Fruit fly (Drosophila melanogaster) whole organism, embryonic: ENCODE results near the gene gish.

ENCODE experiments used
- Aef1 ChIP-seq: fragments of 200-800 bp; sonication (Bioruptor generic); IDR thresholded peaks from 3 replicates; pipeline ENCODE4 v1.3.6; 2022; ENCODE audit warnings: missing biosample characterization, missing genetic modification characterization
- B-H2 ChIP-seq: fragments of 200-800 bp; sonication (Bioruptor generic); optimal IDR thresholded peaks from 2 replicates; lab custom pipeline; 2018; ENCODE audit warnings: missing biosample characterization, mild to moderate bottlenecking, missing genetic modification characterization
- Bteb2 ChIP-seq: fragments of 200-800 bp; sonication (Bioruptor generic); optimal IDR thresholded peaks from 2 replicates; lab custom pipeline; 2016; ENCODE audit warnings: missing biosample characterization, missing genetic modification characterization
- CG10431 ChIP-seq: fragments of 200-800 bp; sonication (Bioruptor generic); optimal IDR thresholded peaks from 3 replicates; lab custom pipeline; 2018; ENCODE audit warnings: missing biosample characterization, mild to moderate bottlenecking, missing genetic modification characterization
- CG10654 ChIP-seq: fragments of 200-800 bp; sonication (Bioruptor generic); optimal IDR thresholded peaks from 2 replicates; lab custom pipeline; 2016; ENCODE audit warnings: missing biosample characterization, missing genetic modification characterization
- CG10979 ChIP-seq: fragments of 200-800 bp; sonication (Bioruptor generic); optimal IDR thresholded peaks from 2 replicates; lab custom pipeline; 2018; ENCODE audit warnings: missing biosample characterization, mild to moderate bottlenecking, missing genetic modification characterization, moderate library complexity
- CG11093 ChIP-seq: fragments of 200-800 bp; sonication (Bioruptor generic); IDR thresholded peaks from 3 replicates; pipeline ENCODE4 v1.3.6; 2022; ENCODE audit warnings: missing biosample characterization, missing genetic modification characterization
- CG11695 ChIP-seq: fragments of 200-800 bp; sonication (Bioruptor generic); IDR thresholded peaks from 3 replicates; pipeline ENCODE4 v1.3.6; 2022; ENCODE audit warnings: missing biosample characterization, missing genetic modification characterization
- CG12071 ChIP-seq: fragments of 200-800 bp; sonication (Bioruptor generic); optimal IDR thresholded peaks from 3 replicates; lab custom pipeline; 2018; ENCODE audit warnings: missing biosample characterization, mild to moderate bottlenecking, missing genetic modification characterization
- CG12942 ChIP-seq: fragments of 200-800 bp; sonication (Bioruptor generic); optimal IDR thresholded peaks from 3 replicates; lab custom pipeline; 2016; ENCODE audit warnings: missing biosample characterization, missing genetic modification characterization
- CG13624 ChIP-seq: fragments of 200-800 bp; sonication (Bioruptor generic); optimal IDR thresholded peaks from 2 replicates; lab custom pipeline; 2016; ENCODE audit warnings: missing biosample characterization, missing genetic modification characterization
- CG14050 ChIP-seq: fragments of 200-800 bp; sonication (Bioruptor generic); IDR thresholded peaks from 3 replicates; pipeline ENCODE4 v1.3.6; 2022; ENCODE audit warnings: missing biosample characterization, missing genetic modification characterization
- CG14860 ChIP-seq: fragments of 200-800 bp; sonication (Bioruptor generic); IDR thresholded peaks from 3 replicates; pipeline ENCODE4 v1.3.6; 2022; ENCODE audit warnings: missing biosample characterization, missing genetic modification characterization; ENCODE audit not compliant: partially characterized antibody
- CG14965 ChIP-seq: fragments of 200-800 bp; sonication (Bioruptor generic); optimal IDR thresholded peaks from 2 replicates; lab custom pipeline; 2016; ENCODE audit warnings: missing biosample characterization, missing genetic modification characterization, borderline replicate concordance
- CG1529 ChIP-seq: fragments of 200-800 bp; sonication (Bioruptor generic); optimal IDR thresholded peaks from 3 replicates; lab custom pipeline; 2018; ENCODE audit warnings: missing biosample characterization, missing genetic modification characterization
- CG30403 ChIP-seq: fragments of 200-800 bp; sonication (Bioruptor generic); optimal IDR thresholded peaks from 3 replicates; lab custom pipeline; 2016; ENCODE audit warnings: missing biosample characterization, missing genetic modification characterization
- CG34224 ChIP-seq: fragments of 200-800 bp; sonication (Bioruptor generic); IDR thresholded peaks from 3 replicates; pipeline ENCODE4 v1.3.6; 2022; ENCODE audit warnings: missing biosample characterization, missing genetic modification characterization; ENCODE audit not compliant: partially characterized antibody
- CG4424 ChIP-seq: fragments of 200-800 bp; sonication (Bioruptor generic); optimal IDR thresholded peaks from 3 replicates; lab custom pipeline; 2016; ENCODE audit warnings: missing biosample characterization, missing genetic modification characterization
- CG4707 ChIP-seq: fragments of 200-800 bp; sonication (Bioruptor generic); optimal IDR thresholded peaks from 2 replicates; lab custom pipeline; 2018; ENCODE audit warnings: missing biosample characterization, mild to moderate bottlenecking, missing genetic modification characterization, moderate library complexity
- CG4854 ChIP-seq: fragments of 200-800 bp; sonication (Bioruptor generic); optimal IDR thresholded peaks from 2 replicates; lab custom pipeline; 2016; ENCODE audit warnings: missing biosample characterization, missing genetic modification characterization, inconsistent platforms
- CG5245 ChIP-seq: fragments of 200-800 bp; sonication (Bioruptor generic); optimal IDR thresholded peaks from 3 replicates; lab custom pipeline; 2016; ENCODE audit warnings: missing biosample characterization, missing genetic modification characterization
- CG6854 ChIP-seq: fragments of 200-800 bp; sonication (Bioruptor generic); optimal IDR thresholded peaks from 3 replicates; lab custom pipeline; 2017; ENCODE audit warnings: missing biosample characterization, mild to moderate bottlenecking, missing genetic modification characterization
- CG7745 ChIP-seq: fragments of 200-800 bp; sonication (Bioruptor generic); optimal IDR thresholded peaks from 2 replicates; lab custom pipeline; 2018; ENCODE audit warnings: missing biosample characterization, mild to moderate bottlenecking, missing genetic modification characterization, moderate library complexity
- CkIIα-i1 ChIP-seq: fragments of 200-800 bp; sonication (Bioruptor generic); IDR thresholded peaks from 2 replicates; pipeline ENCODE4 v1.3.6; 2022; ENCODE audit warnings: missing biosample characterization, missing genetic modification characterization
- Gsc ChIP-seq: fragments of 200-800 bp; sonication (Bioruptor generic); IDR thresholded peaks from 2 replicates; pipeline ENCODE4 v1.3.6; 2022; ENCODE audit warnings: missing biosample characterization, missing genetic modification characterization
- Jarid2 ChIP-seq: fragments of 200-800 bp; sonication (Bioruptor generic); optimal IDR thresholded peaks from 3 replicates; lab custom pipeline; 2017; ENCODE audit warnings: mild to moderate bottlenecking, missing biosample characterization, missing genetic modification reagents, missing genetic modification characterization
- NFAT ChIP-seq: fragments of 200-800 bp; sonication (Bioruptor generic); IDR thresholded peaks from 2 replicates; pipeline ENCODE4 v1.3.6; 2022; ENCODE audit warnings: missing biosample characterization, missing genetic modification characterization
- Ravus ChIP-seq: fragments of 200-800 bp; sonication (Bioruptor generic); IDR thresholded peaks from 2 replicates; pipeline ENCODE4 v1.3.6; 2022; ENCODE audit warnings: missing biosample characterization, missing genetic modification characterization
- Rfx ChIP-seq: fragments of 200-800 bp; sonication (Bioruptor generic); IDR thresholded peaks from 2 replicates; pipeline ENCODE4 v1.3.6; 2022; ENCODE audit warnings: missing biosample characterization, missing genetic modification characterization
- Sox102F ChIP-seq: fragments of 200-800 bp; sonication (Bioruptor generic); optimal IDR thresholded peaks from 2 replicates; lab custom pipeline; 2018; ENCODE audit warnings: missing biosample characterization, mild to moderate bottlenecking, missing genetic modification characterization, moderate library complexity
- Ssrp ChIP-seq: fragments of 200-800 bp; sonication (Bioruptor generic); optimal IDR thresholded peaks from 2 replicates; lab custom pipeline; 2018; ENCODE audit warnings: missing biosample characterization, mild to moderate bottlenecking, missing genetic modification characterization, moderate library complexity
- Xbp1 ChIP-seq: fragments of 200-800 bp; sonication (Bioruptor generic); optimal IDR thresholded peaks from 3 replicates; lab custom pipeline; 2016; ENCODE audit warnings: missing biosample characterization, mild to moderate bottlenecking, missing genetic modification characterization
- abd-A ChIP-seq: fragments of 200-800 bp; sonication (Bioruptor generic); optimal IDR thresholded peaks from 3 replicates; lab custom pipeline; 2019; ENCODE audit warnings: missing biosample characterization, mild to moderate bottlenecking, missing genetic modification characterization, moderate library complexity
- bcd ChIP-seq: fragments of 200-800 bp; sonication (Bioruptor generic); optimal IDR thresholded peaks from 2 replicates; lab custom pipeline; 2017; ENCODE audit warnings: missing biosample characterization, mild to moderate bottlenecking, missing genetic modification characterization
- cad ChIP-seq: fragments of >200 bp; optimal IDR thresholded peaks from 2 replicates; lab custom pipeline; 2017; ENCODE audit warnings: missing biosample characterization, missing genetic modification characterization
- cas ChIP-seq: fragments of 200-800 bp; sonication (Bioruptor generic); IDR thresholded peaks from 2 replicates; pipeline ENCODE4 v1.3.6; 2022; ENCODE audit warnings: missing biosample characterization, missing genetic modification characterization
- danr ChIP-seq: fragments of 200-800 bp; sonication (Bioruptor generic); IDR thresholded peaks from 2 replicates; pipeline ENCODE4 v1.3.6; 2022; ENCODE audit warnings: missing biosample characterization, missing genetic modification characterization
- dm ChIP-seq: fragments of 200-800 bp; sonication (Bioruptor generic); optimal IDR thresholded peaks from 3 replicates; lab custom pipeline; 2016; ENCODE audit warnings: missing biosample characterization, missing genetic modification characterization
- ems ChIP-seq: fragments of 200-800 bp; sonication (Bioruptor generic); optimal IDR thresholded peaks from 3 replicates; lab custom pipeline; 2016; ENCODE audit warnings: missing biosample characterization, missing genetic modification characterization
- eve ChIP-seq, 2 experiments: fragments of >200 bp; optimal IDR thresholded peaks; 2 replicates each; lab custom pipeline; 2017; ENCODE audit warnings: missing biosample characterization in 2 of 2, missing genetic modification characterization in 2 of 2
- gcm ChIP-seq: fragments of 200-800 bp; sonication (Bioruptor generic); optimal IDR thresholded peaks from 2 replicates; lab custom pipeline; 2019; ENCODE audit warnings: missing biosample characterization, mild to moderate bottlenecking, missing genetic modification characterization, moderate library complexity
- ham ChIP-seq: fragments of 200-800 bp; sonication (Bioruptor generic); IDR thresholded peaks from 2 replicates; pipeline ENCODE4 v1.3.6; 2022; ENCODE audit warnings: missing biosample characterization, missing genetic modification characterization
- her ChIP-seq: fragments of 200-800 bp; sonication (Bioruptor generic); optimal IDR thresholded peaks from 2 replicates; lab custom pipeline; 2016; ENCODE audit warnings: missing biosample characterization, missing genetic modification characterization
- mirr ChIP-seq: fragments of 200-800 bp; sonication (Bioruptor generic); optimal IDR thresholded peaks from 3 replicates; lab custom pipeline; 2018; ENCODE audit warnings: missing biosample characterization, mild to moderate bottlenecking, missing genetic modification characterization
- mld ChIP-seq: fragments of 200-800 bp; sonication (Bioruptor generic); IDR thresholded peaks from 3 replicates; pipeline ENCODE4 v1.3.6; 2022; ENCODE audit warnings: missing biosample characterization, missing genetic modification characterization; ENCODE audit not compliant: partially characterized antibody
- onecut ChIP-seq: fragments of 200-800 bp; sonication (Bioruptor generic); IDR thresholded peaks from 2 replicates; pipeline ENCODE4 v1.3.6; 2022; ENCODE audit warnings: missing biosample characterization, missing genetic modification characterization
- prd ChIP-seq, 3 experiments: fragments of >200 bp in 2 of 3; fragments of 200-800 bp in 1 of 3; sonication (Bioruptor generic) in 1 of 3; optimal IDR thresholded peaks in 2 of 3; IDR thresholded peaks in 1 of 3; 2 replicates in 2 of 3; 3 replicates in 1 of 3; pipeline versions ENCODE4 v1.3.6 to Lab custom; 2017 to 2022; ENCODE audit warnings: missing biosample characterization in 1 of 3, missing genetic modification characterization in 1 of 3
- sd ChIP-seq: fragments of 200-800 bp; sonication (Bioruptor generic); optimal IDR thresholded peaks from 3 replicates; lab custom pipeline; 2018; ENCODE audit warnings: missing biosample characterization, mild to moderate bottlenecking, missing genetic modification characterization, moderate library complexity
- ssp ChIP-seq: fragments of 200-800 bp; sonication (Bioruptor generic); IDR thresholded peaks from 2 replicates; pipeline ENCODE4 v1.3.6; 2022; ENCODE audit warnings: missing biosample characterization, missing genetic modification characterization
- stc ChIP-seq: fragments of 200-800 bp; sonication (Bioruptor generic); IDR thresholded peaks from 2 replicates; pipeline ENCODE4 v1.3.6; 2022; ENCODE audit warnings: missing biosample characterization, missing genetic modification characterization

gish gene

dm6 chr3R:16224415-16225165 lies 47.7 kb upstream of the gish start (continued):
- peak; percentile 92 for TF ChIP-seq CG12942 (GFP tag; lab: Kevin White, UChicago)
- TF ChIP-seq CG10431 (GFP tag; lab: Kevin White, UChicago) = peak; percentile 95
- TF ChIP-seq Rfx (GFP tag; lab: Robert Waterston, UW) = no peak
- peak; percentile 93 for TF ChIP-seq CG4707
- peak; percentile 96 for TF ChIP-seq her (GFP tag; lab: Kevin White, UChicago)
- no peak for TF ChIP-seq mld (GFP tag; lab: Robert Waterston, UW)
- peak; percentile 97 for TF ChIP-seq CG4854 (GFP tag; lab: Kevin White, UChicago)
- no peak for TF ChIP-seq Ravus (GFP tag; lab: Robert Waterston, UW)
- peak; percentile 96 for TF ChIP-seq CG5245 (GFP tag; lab: Kevin White, UChicago)
- peak; percentile 96 for TF ChIP-seq Xbp1 (GFP tag; lab: Kevin White, UChicago)
- peak; percentile 98 for TF ChIP-seq gcm (GFP tag; lab: Kevin White, UChicago)
- peak; percentile 98 for TF ChIP-seq CG4424
- TF ChIP-seq dm (GFP tag; lab: Kevin White, UChicago) = peak; percentile 94
- TF ChIP-seq stc (GFP tag; lab: Robert Waterston, UW) = no peak
- TF ChIP-seq CG30403 (GFP tag; lab: Kevin White, UChicago) = peak; percentile 98
- no peak for TF ChIP-seq CG11695 (GFP tag; lab: Robert Waterston, UW)
- TF ChIP-seq mirr (GFP tag; lab: Kevin White, UChicago) = peak; percentile 54
- no peak for TF ChIP-seq NFAT (GFP tag; lab: Robert Waterston, UW)
- no peak for TF ChIP-seq cad (GFP tag; lab: Kevin White, UChicago)
- TF ChIP-seq Ssrp = peak; percentile 97
- no peak for TF ChIP-seq danr (GFP tag; lab: Robert Waterston, UW)
- TF ChIP-seq CG7745 (tag; lab: Kevin White, UChicago) = peak; percentile 79
- TF ChIP-seq CG10979 = peak; percentile 99
- TF ChIP-seq CG14050 = no peak
- TF ChIP-seq ssp (GFP tag; lab: Robert Waterston, UW) = no peak
- TF ChIP-seq CG13624 (GFP tag; lab: Kevin White, UChicago) = peak; percentile 98
- TF ChIP-seq CkIIα-i1 (GFP tag; lab: Robert Waterston, UW) = no peak
- no peak for TF ChIP-seq cas (GFP tag; lab: Robert Waterston, UW)
- TF ChIP-seq CG14965 (GFP tag; lab: Kevin White, UChicago) = peak; percentile 87
- TF ChIP-seq CG1529 (GFP tag; lab: Kevin White, UChicago) = peak; percentile 98
- peak; percentile 97 for TF ChIP-seq ems (GFP tag; lab: Kevin White, UChicago)
- TF ChIP-seq bcd (GFP tag; lab: Kevin White, UChicago) = peak; percentile 98
- no peak for TF ChIP-seq CG34224 (GFP tag; lab: Robert Waterston, UW)
- no peak for TF ChIP-seq prd (optimal IDR thresholded peaks at IDR 0.05; lab: Kevin White, UChicago)
- no peak for TF ChIP-seq prd (GFP tag; IDR thresholded peaks at IDR 0.05; lab: Robert Waterston, UW)
- peak; percentile 76 for TF ChIP-seq B-H2 (GFP tag; lab: Kevin White, UChicago)
- peak; percentile 96 for TF ChIP-seq abd-A (tag; lab: Kevin White, UChicago)
- no peak for TF ChIP-seq Gsc (GFP tag; lab: Robert Waterston, UW)
- TF ChIP-seq CG14860 = no peak
- peak; percentile 97 for TF ChIP-seq CG11093 (GFP tag; lab: Robert Waterston, UW)
- peak; percentile 97 for TF ChIP-seq CG6854 (GFP tag; lab: Kevin White, UChicago)
- TF ChIP-seq Jarid2 = peak; percentile 76
- peak; percentile 93 for TF ChIP-seq sd (tag; lab: Kevin White, UChicago)
- no peak for TF ChIP-seq ham (GFP tag; lab: Robert Waterston, UW)
- TF ChIP-seq Aef1 (GFP tag; lab: Robert Waterston, UW) = no peak
- peak; percentile 98 for TF ChIP-seq Bteb2 (GFP tag; lab: Kevin White, UChicago)
- TF ChIP-seq CG10654 (GFP tag; lab: Kevin White, UChicago) = peak; percentile 96
- peak; percentile 98 for TF ChIP-seq Sox102F (GFP tag; lab: Kevin White, UChicago)
- TF ChIP-seq onecut (GFP tag; lab: Robert Waterston, UW) = peak; percentile 95
- peak; percentile 97 for TF ChIP-seq CG12071 (GFP tag; lab: Kevin White, UChicago)
- peak in 1 of 2 experiments; percentile 99 for TF ChIP-seq eve (GFP tag; optimal IDR thresholded peaks at IDR 0.05; lab: Kevin White, UChicago)
